Fruit fly (Drosophila melanogaster): Measurements from ENCODE around the gene schlank.

- no peak for TF ChIP-seq Sin3A (optimal IDR thresholded peaks at IDR 0.05)
- TF ChIP-seq insv (optimal IDR thresholded peaks at IDR 0.05) = no peak
- TF ChIP-seq Myc (optimal IDR thresholded peaks at IDR 0.05) = no peak
These were observed 1.6 kb downstream of the schlank start for dm6 chrX:6265456-6265877.

Measured in Kc167 (cell line).